Worm (Caenorhabditis elegans): ENCODE data around the gene srh-209.

Gene srh-209

DNA sequence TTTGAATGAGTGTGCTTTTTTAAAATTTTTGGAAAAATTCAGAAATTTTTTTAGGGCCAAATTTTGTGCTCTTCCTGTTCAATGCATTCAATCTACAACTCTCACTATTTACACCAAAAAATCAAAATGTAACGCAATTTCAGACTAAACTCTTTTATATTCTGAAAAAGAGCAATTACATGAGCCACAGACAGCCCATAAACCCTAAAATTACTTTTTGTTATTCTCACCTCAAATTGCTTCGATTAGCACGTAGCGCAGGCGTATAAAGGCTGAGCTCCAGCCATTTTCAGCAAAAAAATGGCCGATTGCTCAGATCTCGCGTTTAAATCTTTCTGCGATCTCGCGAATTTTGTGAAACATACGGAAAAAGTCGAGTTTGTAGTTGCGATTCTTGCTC, 26.8 kb upstream of the srh-209 start, which contains the start of gene srw-82:
Gene srw-82, plus strand, starts transcription at position 301 of the 400 bp plus-strand sequence.
- TF ChIP-seq C04F5.9 (tag; optimal IDR thresholded peaks at IDR 0.05) (no peak), rnt-1 (tag; optimal IDR thresholded peaks at IDR 0.05) (no peak), egl-27 (tag; optimal IDR thresholded peaks at IDR 0.05) (no peak), unc-30 (tag; optimal IDR thresholded peaks at IDR 0.05) (no peak), nhr-20 (tag; optimal IDR thresholded peaks at IDR 0.05) (no peak), egl-13 (tag; optimal IDR thresholded peaks at IDR 0.05) (no peak), pax-3 (tag; optimal IDR thresholded peaks at IDR 0.05) (no peak), tbx-2 (tag; optimal IDR thresholded peaks at IDR 0.05) (no peak)

DNA sequence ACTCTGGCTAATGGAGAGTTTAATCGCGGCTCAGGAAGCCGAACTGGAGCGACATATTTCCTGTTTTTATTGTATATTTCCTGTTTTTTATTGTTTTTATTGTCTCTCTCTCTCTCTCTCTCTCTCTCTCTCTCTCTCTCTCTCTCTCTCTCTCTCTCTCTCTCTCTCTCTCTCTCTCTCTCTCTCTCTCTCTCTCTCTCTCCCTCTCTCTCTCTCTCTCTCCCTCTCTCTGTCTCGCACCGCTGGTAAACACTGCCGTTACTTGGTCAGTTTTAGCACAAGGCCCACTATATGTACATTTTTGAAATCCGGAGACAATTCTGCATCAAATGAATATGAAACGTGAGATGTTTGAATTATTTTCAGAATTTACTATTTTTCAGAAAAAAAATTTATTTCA, 26.2 kb upstream of the srh-209 start:
- no peak for TF ChIP-seq lin-13 (GFP tag; optimal IDR thresholded peaks at IDR 0.05)
- no peak for TF ChIP-seq fkh-10 (GFP tag; optimal IDR thresholded peaks at IDR 0.05)
- TF ChIP-seq sptf-1 (tag; optimal IDR thresholded peaks at IDR 0.05): no peak
- TF ChIP-seq sox-4 (tag; optimal IDR thresholded peaks at IDR 0.05): no peak
- no peak for TF ChIP-seq mab-9 (GFP tag; IDR thresholded peaks at IDR 0.05)
- no peak for TF ChIP-seq ces-1 (GFP tag; optimal IDR thresholded peaks at IDR 0.05)
- TF ChIP-seq lin-35 (GFP tag; optimal IDR thresholded peaks at IDR 0.05): no peak
- no peak for TF ChIP-seq ztf-4 (tag; optimal IDR thresholded peaks at IDR 0.05)
- no peak for TF ChIP-seq nhr-237 (tag; optimal IDR thresholded peaks at IDR 0.05)
- no peak for TF ChIP-seq unc-98 (GFP tag; IDR thresholded peaks at IDR 0.05)
- no peak for TF ChIP-seq snpc-4 (tag; optimal IDR thresholded peaks at IDR 0.05)
- TF ChIP-seq lin-14 (GFP tag; optimal IDR thresholded peaks at IDR 0.05): no peak
- TF ChIP-seq nhr-19 (GFP tag; conservative IDR thresholded peaks at IDR 0.05): no peak
- no peak for TF ChIP-seq nhr-28 (tag; optimal IDR thresholded peaks at IDR 0.05)
- TF ChIP-seq ceh-90 (tag; optimal IDR thresholded peaks at IDR 0.05): no peak
- TF ChIP-seq mef-2 (tag; optimal IDR thresholded peaks at IDR 0.05): no peak
- TF ChIP-seq ama-1 (optimal IDR thresholded peaks at IDR 0.05): no peak
- TF ChIP-seq mep-1 (tag; optimal IDR thresholded peaks at IDR 0.05): no peak
- no peak for TF ChIP-seq C16A3.4 (tag; optimal IDR thresholded peaks at IDR 0.05)

DNA sequence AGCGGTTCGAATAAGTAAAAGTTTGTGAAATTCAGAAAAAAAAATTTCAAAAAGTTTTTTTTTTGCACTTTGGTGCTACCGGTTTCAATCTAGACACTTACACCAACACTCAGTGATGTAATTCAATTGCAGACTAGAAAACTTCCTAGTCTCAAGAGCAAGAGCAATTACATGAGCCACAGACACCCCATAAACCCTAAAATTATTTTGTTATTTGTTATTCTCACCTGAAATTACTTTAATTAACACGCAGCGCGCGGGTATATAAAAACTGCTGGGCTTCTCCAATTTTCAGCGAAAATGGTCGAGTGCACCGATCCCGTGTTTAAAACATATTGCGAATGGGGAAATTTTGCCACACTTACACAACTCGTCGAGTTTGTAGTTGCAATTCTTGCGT, 21.6 kb upstream of the srh-209 start, which contains the start of gene srw-83:
Gene srw-83, plus strand, starts transcription at position 301 of the 400 bp plus-strand sequence.
- no peak for TF ChIP-seq Y116A8C.19 (tag; optimal IDR thresholded peaks at IDR 0.05; ENCODE audit: borderline replicate concordance)
- TF ChIP-seq nhr-77 (tag; optimal IDR thresholded peaks at IDR 0.05): no peak

DNA sequence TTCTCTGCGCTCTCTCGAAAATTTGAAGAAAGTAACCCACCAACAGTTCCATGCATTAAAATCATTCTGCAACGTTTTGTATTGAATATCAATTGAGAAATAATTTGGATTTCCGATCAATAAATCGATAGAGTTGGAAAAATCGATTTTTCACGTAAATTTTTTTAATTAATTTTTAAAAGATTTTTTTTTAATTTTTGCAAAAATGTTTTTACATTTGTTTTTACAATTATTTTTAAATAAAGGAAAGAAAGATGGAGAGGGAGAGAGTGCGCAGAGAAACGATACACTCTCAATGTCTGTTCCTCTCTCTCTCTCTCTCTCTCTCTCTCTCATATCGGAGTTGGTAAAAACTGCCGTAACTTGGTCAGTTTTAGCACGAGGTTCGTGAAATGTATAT, 20.9 kb upstream of the srh-209 start, which contains the start of gene ZK262.19:
Gene ZK262.19, minus strand, starts transcription at position 101 of the 400 bp plus-strand sequence.
- TF ChIP-seq ama-1 (optimal IDR thresholded peaks at IDR 0.05): no peak
- no peak for TF ChIP-seq C04F5.9 (tag; optimal IDR thresholded peaks at IDR 0.05)
- TF ChIP-seq zip-4 (GFP tag; optimal IDR thresholded peaks at IDR 0.05): no peak
- TF ChIP-seq nhr-11 (tag; optimal IDR thresholded peaks at IDR 0.05): no peak
- no peak for TF ChIP-seq nhr-71 (tag; optimal IDR thresholded peaks at IDR 0.05)
- no peak for TF ChIP-seq xbp-1 (tag; optimal IDR thresholded peaks at IDR 0.05)
- TF ChIP-seq vab-15 (tag; optimal IDR thresholded peaks at IDR 0.05): no peak
- TF ChIP-seq efl-3 (GFP tag; optimal IDR thresholded peaks at IDR 0.05): no peak
- no peak for TF ChIP-seq nhr-85 (tag)
- TF ChIP-seq lin-13 (GFP tag; optimal IDR thresholded peaks at IDR 0.05): no peak
- no peak for TF ChIP-seq lin-35 (GFP tag; optimal IDR thresholded peaks at IDR 0.05)
- TF ChIP-seq isw-1 (GFP tag; IDR thresholded peaks at IDR 0.05): no peak
- TF ChIP-seq dpl-1 (GFP tag; optimal IDR thresholded peaks at IDR 0.05): no peak
- TF ChIP-seq blmp-1 (tag; optimal IDR thresholded peaks at IDR 0.05): no peak
- no peak for TF ChIP-seq fkh-10 (GFP tag; optimal IDR thresholded peaks at IDR 0.05)
- no peak for TF ChIP-seq snu-23 (GFP tag; optimal IDR thresholded peaks at IDR 0.05)
- TF ChIP-seq snpc-4 (tag; optimal IDR thresholded peaks at IDR 0.05): no peak

Measured in whole organism, L1 larva.